Fruit fly (Drosophila melanogaster) whole organism, pupa: Measurements from ENCODE around the gene fipi.

ENCODE experiments used
- CG10348 ChIP-seq: fragments of 200-800 bp; sonication (Bioruptor generic); IDR thresholded peaks from 2 replicates; pipeline ENCODE4 v1.3.6; 2022; ENCODE audit warnings: missing biosample characterization, missing genetic modification characterization
- CG12605 ChIP-seq: fragments of 200-800 bp; sonication (Bioruptor generic); IDR thresholded peaks from 2 replicates; pipeline ENCODE4 v1.3.6; 2022; ENCODE audit warnings: missing biosample characterization, missing genetic modification characterization
- CG13204 ChIP-seq: fragments of 200-800 bp; sonication (Bioruptor generic); optimal IDR thresholded peaks from 2 replicates; lab custom pipeline; 2018; ENCODE audit warnings: missing biosample characterization, mild to moderate bottlenecking, missing genetic modification characterization, moderate library complexity
- CG14655 ChIP-seq: fragments of 200-800 bp; sonication (Bioruptor generic); optimal IDR thresholded peaks from 3 replicates; lab custom pipeline; 2017; ENCODE audit warnings: mild to moderate bottlenecking, missing biosample characterization, missing genetic modification reagents, missing genetic modification characterization
- CG15710 ChIP-seq: fragments of 200-800 bp; sonication (Bioruptor generic); optimal IDR thresholded peaks from 2 replicates; lab custom pipeline; 2018; ENCODE audit warnings: missing biosample characterization, mild to moderate bottlenecking, missing genetic modification characterization, moderate library complexity
- CG17806 ChIP-seq: fragments of 200-800 bp; sonication (Bioruptor generic); optimal IDR thresholded peaks from 2 replicates; lab custom pipeline; 2018; ENCODE audit warnings: missing biosample characterization, mild to moderate bottlenecking, missing genetic modification characterization, moderate library complexity
- CG32121 ChIP-seq: fragments of 200-800 bp; sonication (Bioruptor generic); IDR thresholded peaks from 2 replicates; pipeline ENCODE4 v1.3.6; 2022; ENCODE audit warnings: missing biosample characterization, missing genetic modification characterization
- CG34367 ChIP-seq: fragments of 200-800 bp; sonication (Bioruptor generic); optimal IDR thresholded peaks from 2 replicates; lab custom pipeline; 2018; ENCODE audit warnings: missing biosample characterization, mild to moderate bottlenecking, missing genetic modification characterization
- CG4496 ChIP-seq: fragments of 200-800 bp; sonication (Bioruptor generic); IDR thresholded peaks from 3 replicates; pipeline ENCODE4 v1.3.6; 2022; ENCODE audit warnings: missing biosample characterization, missing genetic modification characterization
- CG8159 ChIP-seq: fragments of 200-800 bp; sonication (Bioruptor generic); optimal IDR thresholded peaks from 3 replicates; lab custom pipeline; 2018; ENCODE audit warnings: missing biosample characterization, mild to moderate bottlenecking, missing genetic modification characterization, moderate library complexity
- CG8301 ChIP-seq: fragments of 200-800 bp; sonication (Bioruptor generic); optimal IDR thresholded peaks from 2 replicates; lab custom pipeline; 2018; ENCODE audit warnings: missing biosample characterization, mild to moderate bottlenecking, missing genetic modification characterization
- CG9948 ChIP-seq: fragments of 200-800 bp; sonication (Bioruptor generic); optimal IDR thresholded peaks from 2 replicates; lab custom pipeline; 2018; ENCODE audit warnings: missing biosample characterization, mild to moderate bottlenecking, missing genetic modification characterization, moderate library complexity
- D1 ChIP-seq: fragments of 200-800 bp; sonication (Bioruptor generic); optimal IDR thresholded peaks from 2 replicates; lab custom pipeline; 2018; ENCODE audit warnings: missing biosample characterization, mild to moderate bottlenecking, missing genetic modification characterization, moderate library complexity
- EcR ChIP-seq: fragments of 200-800 bp; sonication (Bioruptor generic); optimal IDR thresholded peaks from 3 replicates; lab custom pipeline; 2019; ENCODE audit warnings: missing biosample characterization, missing genetic modification characterization, mild to moderate bottlenecking, moderate library complexity, missing genetic modification reagents
- Ets98B ChIP-seq: fragments of 200-800 bp; sonication (Bioruptor generic); IDR thresholded peaks from 2 replicates; pipeline ENCODE4 v1.3.6; 2022; ENCODE audit warnings: missing biosample characterization, missing genetic modification characterization
- Pif1A ChIP-seq: fragments of 200-800 bp; sonication (Bioruptor generic); optimal IDR thresholded peaks from 3 replicates; lab custom pipeline; 2016; ENCODE audit warnings: missing biosample characterization, missing genetic modification characterization
- Pif1B ChIP-seq: fragments of 200-800 bp; sonication (Bioruptor generic); optimal IDR thresholded peaks from 3 replicates; lab custom pipeline; 2016; ENCODE audit warnings: missing biosample characterization, missing genetic modification characterization
- Snoo ChIP-seq: fragments of 200-800 bp; sonication (Bioruptor generic); optimal IDR thresholded peaks from 3 replicates; lab custom pipeline; 2017; ENCODE audit warnings: missing biosample characterization, mild to moderate bottlenecking, missing genetic modification characterization, inconsistent platforms
- fd96Ca ChIP-seq: fragments of 200-800 bp; sonication (Bioruptor generic); IDR thresholded peaks from 3 replicates; pipeline ENCODE4 v1.3.6; 2022; ENCODE audit warnings: missing biosample characterization, missing genetic modification characterization
- gl ChIP-seq: fragments of 200-800 bp; sonication (Bioruptor generic); optimal IDR thresholded peaks from 2 replicates; lab custom pipeline; 2018; ENCODE audit warnings: missing biosample characterization, mild to moderate bottlenecking, missing genetic modification characterization
- rn ChIP-seq: fragments of 200-800 bp; sonication (Bioruptor generic); IDR thresholded peaks from 2 replicates; pipeline ENCODE4 v1.3.6; 2022; ENCODE audit warnings: missing biosample characterization, missing genetic modification characterization

The fipi gene

dm6 chr2L:4830490-4830889 is 36.6 kb upstream of the fipi start, which contains the start of gene Fnta:
Fnta (minus strand) TSS chr2L:4830693.
- TF ChIP-seq gl (tag; lab: Kevin White, UChicago) (no peak), CG8159 (tag; lab: Kevin White, UChicago) (no peak), EcR (GFP tag; lab: Kevin White, UChicago) (peak; percentile 30), CG13204 (GFP tag; lab: Kevin White, UChicago) (no peak), CG17806 (tag; lab: Kevin White, UChicago) (no peak), CG4496 (GFP tag; lab: Robert Waterston, UW) (peak; percentile 25; the same call in 2 of the 3 replicates), Ets98B (GFP tag; lab: Robert Waterston, UW) (no peak)

dm6 chr2L:4829040-4829439 is 35.2 kb upstream of the fipi start:
- TF ChIP-seq CG8301 (tag; lab: Kevin White, UChicago): no peak
- no peak for TF ChIP-seq Snoo (tag; lab: Kevin White, UChicago)
- TF ChIP-seq CG13204 (GFP tag; lab: Kevin White, UChicago): no peak
- TF ChIP-seq rn (GFP tag; lab: Robert Waterston, UW): no peak
- TF ChIP-seq gl (tag; lab: Kevin White, UChicago): no peak
- TF ChIP-seq CG9948 (tag; lab: Kevin White, UChicago): no peak
- no peak for TF ChIP-seq CG8159 (tag; lab: Kevin White, UChicago)
- no peak for TF ChIP-seq Ets98B (GFP tag; lab: Robert Waterston, UW)

dm6 chr2L:4825695-4826094 is 31.9 kb upstream of the fipi start:
- no peak for TF ChIP-seq D1 (tag; lab: Kevin White, UChicago)
- peak; percentile 21 for TF ChIP-seq EcR (GFP tag; lab: Kevin White, UChicago)
- TF ChIP-seq, all 21 proteins: peak for 1

dm6 chr2L:4823797-4824196 is 30.0 kb upstream of the fipi start:
- TF ChIP-seq CG17806 (tag; lab: Kevin White, UChicago): no peak
- no peak for TF ChIP-seq CG32121 (GFP tag; lab: Robert Waterston, UW)
- no peak for TF ChIP-seq EcR (GFP tag; lab: Kevin White, UChicago)
- no peak for TF ChIP-seq Pif1B (GFP tag; lab: Kevin White, UChicago)
- no peak for TF ChIP-seq Snoo (tag; lab: Kevin White, UChicago)
- TF ChIP-seq fd96Ca (GFP tag; lab: Robert Waterston, UW): no peak
- no peak for TF ChIP-seq rn (GFP tag; lab: Robert Waterston, UW)
- no peak for TF ChIP-seq CG4496 (GFP tag; lab: Robert Waterston, UW)

- TF ChIP-seq Pif1B (GFP tag; lab: Kevin White, UChicago): no peak
- no peak for TF ChIP-seq CG34367
- TF ChIP-seq CG12605 (GFP tag; lab: Robert Waterston, UW): no peak
- no peak for TF ChIP-seq CG17806 (tag; lab: Kevin White, UChicago)
- 0 out of 3 replicates have a peak, but pooled peaks have one; percentile 14 for TF ChIP-seq CG4496 (GFP tag; lab: Robert Waterston, UW)
- peak; percentile 76 for TF ChIP-seq CG13204 (GFP tag; lab: Kevin White, UChicago)
- TF ChIP-seq CG32121 (GFP tag; lab: Robert Waterston, UW): no peak
- TF ChIP-seq CG14655 (GFP tag; lab: Kevin White, UChicago): no peak
- TF ChIP-seq Ets98B (GFP tag; lab: Robert Waterston, UW): no peak
Measured at dm6 chr2L:4822258-4822657, 28.4 kb upstream of the fipi start.

- no peak for TF ChIP-seq Pif1B (GFP tag; lab: Kevin White, UChicago)
- TF ChIP-seq, all 21 proteins: peak for 0
Measured at dm6 chr2L:4821757-4822156, 27.9 kb upstream of the fipi start, which contains the start of gene CG15628. CG15628 (plus strand) TSS chr2L:4821774.

- TF ChIP-seq Ets98B (GFP tag; lab: Robert Waterston, UW): peak; percentile 58
- peak; percentile 70 for TF ChIP-seq Pif1B (GFP tag; lab: Kevin White, UChicago)
- peak; percentile 64 for TF ChIP-seq CG8301 (tag; lab: Kevin White, UChicago)
- TF ChIP-seq Snoo (tag; lab: Kevin White, UChicago): peak; percentile 69
- no peak for TF ChIP-seq CG10348
- peak; percentile 86 for TF ChIP-seq CG17806 (tag; lab: Kevin White, UChicago)
- TF ChIP-seq CG9948 (tag; lab: Kevin White, UChicago): peak; percentile 87
- TF ChIP-seq fd96Ca (GFP tag; lab: Robert Waterston, UW): 0 out of 3 replicates have a peak, but pooled peaks have one; percentile 6
- no peak for TF ChIP-seq EcR (GFP tag; lab: Kevin White, UChicago)
- peak; percentile 83 for TF ChIP-seq CG15710 (tag; lab: Kevin White, UChicago)
- TF ChIP-seq CG8159 (tag; lab: Kevin White, UChicago): peak; percentile 94
- peak; percentile 77 for TF ChIP-seq D1 (tag; lab: Kevin White, UChicago)
- TF ChIP-seq gl (tag; lab: Kevin White, UChicago): peak; percentile 38
- 0 out of 2 replicates have a peak, but pooled peaks have one; percentile 29 for TF ChIP-seq CG12605 (GFP tag; lab: Robert Waterston, UW)
- peak; percentile 84 for TF ChIP-seq CG14655 (GFP tag; lab: Kevin White, UChicago)
- no peak for TF ChIP-seq rn (GFP tag; lab: Robert Waterston, UW)
- TF ChIP-seq CG32121 (GFP tag; lab: Robert Waterston, UW): peak; percentile 45; the same call in 1 of the 2 replicates
- TF ChIP-seq CG13204 (GFP tag; lab: Kevin White, UChicago): peak; percentile 34
- TF ChIP-seq CG34367: peak; percentile 66
- TF ChIP-seq Pif1A: peak; percentile 77
- peak; percentile 76 for TF ChIP-seq CG4496 (GFP tag; lab: Robert Waterston, UW)
Measured at dm6 chr2L:4821319-4821717, 27.5 kb upstream of the fipi start.
